Fruit fly (Drosophila melanogaster): ENCODE results near the gene Cyp4ac1.

Gene Cyp4ac1

DNA sequence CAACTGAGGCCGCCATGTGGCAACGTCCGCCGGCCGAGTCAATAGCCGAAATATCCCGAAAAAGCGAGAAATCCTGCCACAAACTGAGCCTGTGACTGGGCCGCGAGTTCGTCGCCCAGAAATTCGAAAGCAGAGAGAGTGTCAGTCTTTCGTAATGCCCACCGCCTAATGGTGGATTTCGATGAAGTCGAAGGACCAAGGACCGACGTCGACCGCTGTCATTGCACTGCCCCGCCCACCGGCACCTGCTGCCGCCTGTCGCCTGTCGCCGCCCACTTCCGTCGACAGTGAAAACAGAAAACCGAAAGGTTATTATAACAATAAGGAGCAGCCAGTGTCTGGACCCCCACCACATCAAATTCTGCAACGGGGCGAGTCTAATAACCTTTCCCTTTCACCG is 22.8 kb downstream of the Cyp4ac1 start:
- TF ChIP-seq h (optimal IDR thresholded peaks at IDR 0.05) (no peak), Sin3A (optimal IDR thresholded peaks at IDR 0.05) (no peak), Myc (optimal IDR thresholded peaks at IDR 0.05) (no peak), psq (optimal IDR thresholded peaks at IDR 0.05) (no peak), ttk (optimal IDR thresholded peaks at IDR 0.05) (no peak), insv (optimal IDR thresholded peaks at IDR 0.05) (no peak)

DNA sequence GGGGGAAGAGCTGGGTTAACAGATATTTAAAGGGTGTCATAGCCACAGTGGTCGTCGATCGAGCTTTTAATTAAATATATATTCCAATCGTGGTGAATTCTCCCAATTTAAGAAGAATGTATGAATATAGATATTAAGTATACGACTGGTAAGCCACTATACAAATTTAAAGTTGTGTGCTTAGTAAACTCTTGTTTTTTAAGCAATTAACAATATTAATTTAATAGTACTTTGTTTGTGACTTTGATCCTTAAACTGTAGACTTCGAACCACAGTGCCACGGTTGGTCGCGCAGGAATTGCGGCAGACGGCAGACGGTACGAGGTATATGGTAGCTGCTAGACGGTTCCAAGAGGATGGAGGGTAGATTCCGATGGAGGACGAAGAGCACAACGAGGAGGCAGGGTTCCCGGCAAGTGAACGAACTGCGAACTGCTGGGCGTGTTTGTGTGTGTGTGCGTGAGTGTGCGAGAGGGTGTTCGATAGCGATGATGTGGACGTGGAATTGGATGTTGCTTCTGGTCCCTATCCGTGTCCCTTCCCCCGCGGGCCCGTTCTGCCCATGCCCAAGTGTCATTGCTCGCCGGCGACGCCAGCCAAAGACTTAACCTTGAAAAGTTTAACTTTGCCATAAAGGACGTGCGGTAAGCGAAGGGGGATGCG is 23.9 kb downstream of the Cyp4ac1 start:
- no peak for TF ChIP-seq insv (optimal IDR thresholded peaks at IDR 0.05)
- no peak for TF ChIP-seq Myc (optimal IDR thresholded peaks at IDR 0.05)
- TF ChIP-seq Sin3A (optimal IDR thresholded peaks at IDR 0.05) = no peak

DNA sequence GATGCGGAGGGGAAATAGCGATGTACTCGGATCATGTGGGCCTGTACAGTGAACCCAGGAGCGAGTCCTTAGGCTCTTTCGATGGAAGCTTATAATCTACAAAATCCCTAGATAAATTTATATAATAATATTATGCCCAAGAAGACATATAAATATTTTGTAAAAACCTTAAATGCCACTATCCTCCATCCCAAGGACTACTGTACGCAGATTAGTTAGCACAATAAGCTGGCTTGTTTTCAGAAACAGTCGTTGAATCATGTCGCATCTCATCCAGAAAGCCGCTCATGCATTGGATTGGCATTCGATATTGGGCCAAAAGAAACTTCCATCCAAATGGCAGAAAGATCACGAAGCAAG is 24.4 kb downstream of the Cyp4ac1 start:
- TF ChIP-seq insv (optimal IDR thresholded peaks at IDR 0.05) (no peak), Sin3A (optimal IDR thresholded peaks at IDR 0.05) (no peak), psq (optimal IDR thresholded peaks at IDR 0.05) (no peak), h (optimal IDR thresholded peaks at IDR 0.05) (no peak), ttk (optimal IDR thresholded peaks at IDR 0.05) (no peak), Myc (optimal IDR thresholded peaks at IDR 0.05) (no peak)

DNA sequence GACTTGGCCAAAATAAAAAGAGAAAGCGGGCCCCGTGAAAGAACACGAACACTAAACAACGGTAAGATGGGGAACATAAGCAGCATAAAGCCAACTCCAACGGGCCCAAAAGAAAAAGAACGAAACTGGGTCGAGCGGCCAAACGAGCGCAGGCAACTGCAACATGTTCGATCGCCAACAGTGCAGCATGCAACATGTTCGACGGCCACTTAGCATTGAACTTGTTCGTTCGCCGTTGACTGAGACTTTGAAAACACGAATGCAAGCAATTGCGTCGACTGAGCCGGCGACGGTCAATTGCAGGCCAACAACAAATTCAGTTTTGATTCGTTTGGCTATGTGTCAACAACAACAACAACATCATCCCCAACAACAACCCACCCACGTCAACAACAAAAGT is 24.9 kb downstream of the Cyp4ac1 start, which contains the start of gene vri:
Gene vri (plus strand): TSS at position 224 of the 400 bp plus-strand sequence.
- no peak for TF ChIP-seq ttk (optimal IDR thresholded peaks at IDR 0.05)
- no peak for TF ChIP-seq Myc (optimal IDR thresholded peaks at IDR 0.05)
- no peak for TF ChIP-seq Sin3A (optimal IDR thresholded peaks at IDR 0.05)
- TF ChIP-seq insv (optimal IDR thresholded peaks at IDR 0.05) = no peak
- no peak for TF ChIP-seq h (optimal IDR thresholded peaks at IDR 0.05)
- TF ChIP-seq psq (optimal IDR thresholded peaks at IDR 0.05) = no peak

DNA sequence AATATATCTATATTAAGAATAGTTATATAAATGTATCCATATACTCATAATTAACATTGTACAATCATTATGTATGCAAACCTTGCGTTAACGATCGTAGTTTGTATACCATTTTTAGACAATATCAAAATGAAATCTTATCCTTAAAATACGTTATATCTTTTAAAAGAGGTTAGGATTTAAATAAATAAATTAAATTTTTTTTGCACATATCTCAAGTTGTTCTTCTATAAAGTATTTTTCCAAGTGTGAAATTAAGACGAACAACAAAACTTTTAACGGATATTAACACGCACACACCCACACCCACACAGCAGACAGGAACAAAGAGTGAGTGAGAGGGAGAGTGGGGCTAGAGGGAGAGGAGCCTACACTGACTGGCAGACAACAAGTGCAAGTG is 26.1 kb downstream of the Cyp4ac1 start:
- TF ChIP-seq psq (optimal IDR thresholded peaks at IDR 0.05) (no peak), insv (optimal IDR thresholded peaks at IDR 0.05) (no peak), ttk (optimal IDR thresholded peaks at IDR 0.05) (no peak), Myc (optimal IDR thresholded peaks at IDR 0.05) (no peak), h (optimal IDR thresholded peaks at IDR 0.05) (no peak), Sin3A (optimal IDR thresholded peaks at IDR 0.05) (no peak)

DNA sequence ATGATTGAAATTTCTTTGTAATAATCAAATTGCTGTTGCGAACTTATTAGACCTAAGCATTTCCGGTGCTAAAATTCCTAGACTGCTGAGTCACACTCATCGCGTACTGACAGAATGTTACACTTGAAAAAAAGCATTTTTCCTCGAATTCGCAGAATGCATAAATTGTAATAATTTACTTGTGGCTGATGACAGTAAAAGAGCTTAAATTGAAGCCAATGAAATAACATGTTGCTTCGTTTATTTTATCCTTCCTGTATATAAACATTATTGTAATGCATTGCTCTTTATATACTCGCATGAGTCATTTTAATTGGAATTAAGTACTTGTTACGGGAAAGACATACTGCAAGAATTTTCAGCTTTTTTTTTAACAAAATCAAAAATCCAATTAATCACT is 26.7 kb downstream of the Cyp4ac1 start:
- no peak for TF ChIP-seq Sin3A (optimal IDR thresholded peaks at IDR 0.05)
- TF ChIP-seq insv (optimal IDR thresholded peaks at IDR 0.05) = no peak
- no peak for TF ChIP-seq psq (optimal IDR thresholded peaks at IDR 0.05)
- no peak for TF ChIP-seq h (optimal IDR thresholded peaks at IDR 0.05)
- TF ChIP-seq Myc (optimal IDR thresholded peaks at IDR 0.05) = no peak
- TF ChIP-seq ttk (optimal IDR thresholded peaks at IDR 0.05) = no peak

DNA sequence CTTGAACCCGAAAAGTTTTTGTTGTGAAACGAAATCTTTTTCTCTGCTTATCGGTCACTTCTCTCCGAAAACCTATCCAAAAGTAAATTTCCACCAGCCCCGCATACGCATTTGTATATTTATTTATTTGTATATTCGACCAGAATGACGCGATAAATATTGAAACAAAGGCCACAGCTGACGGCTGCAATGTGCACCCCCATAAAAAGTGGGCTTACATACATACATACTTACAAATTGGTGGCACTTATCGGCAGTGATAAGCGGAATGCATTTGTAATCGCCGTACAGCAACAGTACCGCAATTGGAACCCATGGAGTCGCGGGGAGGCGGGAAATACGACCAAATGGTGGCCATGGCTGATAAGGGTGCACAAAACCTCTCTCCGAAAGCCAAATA is 27.4 kb downstream of the Cyp4ac1 start:
- TF ChIP-seq insv (optimal IDR thresholded peaks at IDR 0.05) = no peak
- TF ChIP-seq Myc (optimal IDR thresholded peaks at IDR 0.05) = no peak
- no peak for TF ChIP-seq ttk (optimal IDR thresholded peaks at IDR 0.05)

DNA sequence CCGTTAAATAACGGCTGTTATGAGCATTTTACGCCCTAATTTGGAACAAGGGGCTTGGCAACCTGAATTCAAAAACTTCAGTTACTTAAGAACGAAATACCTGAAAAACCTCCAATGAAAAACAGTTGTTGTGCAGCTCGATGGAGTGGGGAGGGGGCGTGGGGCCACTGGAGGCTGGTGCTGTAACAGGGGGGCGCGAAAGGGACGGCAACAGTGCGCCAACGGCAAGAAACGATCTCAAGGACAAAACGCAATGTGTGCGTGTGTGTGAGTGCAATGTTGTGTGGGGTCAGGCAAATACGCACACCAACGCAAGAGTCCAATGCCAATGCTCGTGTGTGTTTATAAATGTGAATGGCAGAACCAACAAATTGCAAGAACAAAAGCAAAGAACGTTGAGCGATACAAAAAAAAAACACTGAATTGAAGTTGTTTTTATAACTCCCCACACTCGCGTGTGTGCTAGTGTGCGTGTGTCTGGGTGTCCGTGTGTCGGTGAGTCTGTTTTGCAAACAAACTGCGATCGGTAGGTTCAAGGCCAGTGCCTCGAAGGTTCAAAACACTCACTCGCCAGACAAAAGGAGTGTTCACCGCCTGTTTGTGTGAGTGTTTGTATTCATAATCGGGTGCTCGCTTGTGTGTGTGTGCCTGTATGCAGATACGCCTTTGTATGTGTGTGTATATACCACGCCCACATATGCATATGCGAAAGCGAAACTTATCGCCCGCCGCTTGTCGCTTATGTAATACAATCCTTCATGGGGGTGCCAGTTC is 28.3 kb downstream of the Cyp4ac1 start:
- no peak for TF ChIP-seq Sin3A (optimal IDR thresholded peaks at IDR 0.05)
- TF ChIP-seq h (optimal IDR thresholded peaks at IDR 0.05) = no peak
- no peak for TF ChIP-seq ttk (optimal IDR thresholded peaks at IDR 0.05)
- TF ChIP-seq psq (optimal IDR thresholded peaks at IDR 0.05) = no peak
- TF ChIP-seq Myc (optimal IDR thresholded peaks at IDR 0.05) = no peak
- TF ChIP-seq insv (optimal IDR thresholded peaks at IDR 0.05) = no peak

DNA sequence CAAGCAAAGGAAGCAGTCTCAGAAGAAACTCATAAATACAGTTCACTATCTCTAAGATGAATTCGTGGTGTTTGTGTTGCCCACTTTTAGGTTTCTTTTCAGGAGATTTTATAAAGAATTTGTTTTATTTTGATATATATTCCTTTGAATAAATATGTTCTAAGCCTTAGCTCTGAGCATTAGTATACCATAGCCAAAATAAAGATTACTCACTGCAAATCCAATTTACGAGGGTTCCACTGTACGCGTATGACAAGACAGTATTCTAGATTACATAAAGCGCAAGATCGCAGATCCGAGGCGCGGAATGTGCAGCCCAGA is 28.8 kb downstream of the Cyp4ac1 start:
- TF ChIP-seq Myc (optimal IDR thresholded peaks at IDR 0.05) (no peak), psq (optimal IDR thresholded peaks at IDR 0.05) (no peak), insv (optimal IDR thresholded peaks at IDR 0.05) (no peak), h (optimal IDR thresholded peaks at IDR 0.05) (no peak), ttk (optimal IDR thresholded peaks at IDR 0.05) (no peak), Sin3A (optimal IDR thresholded peaks at IDR 0.05) (no peak)

DNA sequence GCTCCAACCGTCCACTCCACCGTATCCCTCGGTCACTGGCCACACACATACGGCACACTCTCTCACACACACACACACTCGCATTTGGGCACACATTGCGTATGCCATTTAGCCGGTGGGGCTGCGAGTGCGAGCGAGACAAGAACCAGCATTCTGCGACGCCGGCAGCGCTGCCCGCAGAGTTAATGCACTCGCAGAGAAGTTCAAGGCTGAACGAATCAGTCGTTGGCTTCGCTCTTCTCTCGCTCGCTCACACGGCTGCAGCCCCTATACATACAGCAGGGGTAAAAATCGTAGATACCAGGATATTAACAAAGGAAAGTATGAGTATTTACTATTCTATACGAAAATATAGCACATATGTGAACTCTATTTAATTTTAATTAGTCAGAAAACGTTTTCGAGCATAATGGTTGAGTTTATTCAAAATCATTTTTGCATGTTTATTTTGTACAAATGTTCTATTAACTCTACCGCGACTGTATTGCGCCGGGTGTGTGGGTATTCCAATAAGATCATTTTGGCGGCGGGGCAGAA is 29.2 kb downstream of the Cyp4ac1 start:
- TF ChIP-seq insv (optimal IDR thresholded peaks at IDR 0.05) (no peak), Myc (optimal IDR thresholded peaks at IDR 0.05) (no peak), psq (optimal IDR thresholded peaks at IDR 0.05) (no peak), h (optimal IDR thresholded peaks at IDR 0.05) (no peak), Sin3A (optimal IDR thresholded peaks at IDR 0.05) (no peak), ttk (optimal IDR thresholded peaks at IDR 0.05) (no peak)

DNA sequence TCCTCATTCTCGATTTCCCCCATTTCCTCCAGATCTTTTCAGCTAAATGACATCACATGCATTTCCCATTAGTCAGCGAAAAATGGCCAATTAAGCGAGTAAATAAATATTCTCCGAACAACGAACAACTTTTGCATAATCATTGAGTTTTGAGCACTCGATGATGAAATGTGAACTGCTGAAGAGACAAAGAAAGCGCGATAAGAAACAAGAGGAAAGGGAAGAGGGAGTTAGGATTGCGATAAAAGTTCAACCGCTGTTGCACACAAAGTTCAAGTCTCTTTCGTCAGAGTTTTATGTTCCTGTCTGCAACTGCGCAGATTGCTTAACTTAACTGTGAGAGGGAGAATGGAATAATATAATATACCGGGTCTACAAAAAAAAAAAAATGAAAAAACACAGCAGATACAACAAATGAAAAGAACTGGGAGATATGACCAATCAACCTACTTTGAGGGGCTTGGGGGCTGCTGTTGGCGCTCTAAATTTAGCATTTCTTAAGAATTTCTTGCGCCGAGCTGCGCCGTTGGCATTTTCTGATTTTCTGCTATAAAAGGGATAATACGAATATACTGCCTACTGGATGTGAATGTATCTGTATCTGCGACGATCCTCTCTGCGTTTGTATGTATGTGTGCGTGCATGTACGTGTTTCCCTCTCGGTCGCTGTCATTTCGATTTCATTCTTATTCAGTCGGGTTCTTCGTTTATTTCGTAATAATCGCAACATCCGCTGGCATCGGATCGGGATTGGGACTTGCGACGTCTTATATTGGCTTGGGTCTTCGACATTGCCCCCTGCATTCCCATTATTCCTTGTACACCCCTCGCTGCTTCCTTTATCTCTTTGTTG is 30.8 kb downstream of the Cyp4ac1 start:
- TF ChIP-seq ttk (optimal IDR thresholded peaks at IDR 0.05) (no peak), psq (optimal IDR thresholded peaks at IDR 0.05) (no peak), h (optimal IDR thresholded peaks at IDR 0.05) (no peak), Myc (optimal IDR thresholded peaks at IDR 0.05) (no peak), Sin3A (optimal IDR thresholded peaks at IDR 0.05) (no peak), insv (optimal IDR thresholded peaks at IDR 0.05) (no peak)

DNA sequence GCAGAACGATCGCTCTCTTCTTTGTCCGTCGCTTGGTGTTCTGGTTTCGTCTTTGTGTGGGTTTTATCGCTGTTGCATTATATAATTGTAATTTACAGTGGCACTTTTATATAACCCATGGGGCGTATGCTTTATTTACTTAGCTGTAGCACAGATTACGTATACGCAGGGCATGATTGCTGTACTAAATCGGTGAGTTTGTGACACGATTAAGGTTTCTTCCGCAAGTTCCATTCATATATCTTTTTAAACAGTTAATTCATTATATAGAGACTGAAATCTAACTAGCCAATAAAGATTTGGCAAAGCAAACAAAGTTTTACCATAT is 31.4 kb downstream of the Cyp4ac1 start:
- TF ChIP-seq Myc (optimal IDR thresholded peaks at IDR 0.05) (no peak), psq (optimal IDR thresholded peaks at IDR 0.05) (no peak), ttk (optimal IDR thresholded peaks at IDR 0.05) (no peak), Sin3A (optimal IDR thresholded peaks at IDR 0.05) (no peak), h (optimal IDR thresholded peaks at IDR 0.05) (no peak), insv (optimal IDR thresholded peaks at IDR 0.05) (no peak)
